Fruit fly (Drosophila melanogaster) whole organism: ENCODE data around the gene Ppt1.

Source experiments
- CG8478 ChIP-seq: fragments of >200 bp; optimal IDR thresholded peaks from 2 replicates; lab custom pipeline; 2018; ENCODE audit warnings: inconsistent platforms
- Dll ChIP-seq: fragments of >200 bp; optimal IDR thresholded peaks from 2 replicates; lab custom pipeline; 2017
- EcR ChIP-seq, 2 experiments: fragments of >200 bp; optimal IDR thresholded peaks; 2 replicates each; lab custom pipeline; 2017; ENCODE audit warnings: missing biosample characterization in 2 of 2, missing genetic modification characterization in 2 of 2, missing genetic modification reagents in 2 of 2
- pan ChIP-seq: fragments of >200 bp; optimal IDR thresholded peaks from 2 replicates; lab custom pipeline; 2017
- psq ChIP-seq: fragments of >200 bp; optimal IDR thresholded peaks from 2 replicates; lab custom pipeline; 2017
- usp ChIP-seq: fragments of >200 bp; optimal IDR thresholded peaks from 2 replicates; lab custom pipeline; 2017; ENCODE audit warnings: missing biosample characterization, missing genetic modification characterization, mixed read lengths

The Ppt1 gene

DNA sequence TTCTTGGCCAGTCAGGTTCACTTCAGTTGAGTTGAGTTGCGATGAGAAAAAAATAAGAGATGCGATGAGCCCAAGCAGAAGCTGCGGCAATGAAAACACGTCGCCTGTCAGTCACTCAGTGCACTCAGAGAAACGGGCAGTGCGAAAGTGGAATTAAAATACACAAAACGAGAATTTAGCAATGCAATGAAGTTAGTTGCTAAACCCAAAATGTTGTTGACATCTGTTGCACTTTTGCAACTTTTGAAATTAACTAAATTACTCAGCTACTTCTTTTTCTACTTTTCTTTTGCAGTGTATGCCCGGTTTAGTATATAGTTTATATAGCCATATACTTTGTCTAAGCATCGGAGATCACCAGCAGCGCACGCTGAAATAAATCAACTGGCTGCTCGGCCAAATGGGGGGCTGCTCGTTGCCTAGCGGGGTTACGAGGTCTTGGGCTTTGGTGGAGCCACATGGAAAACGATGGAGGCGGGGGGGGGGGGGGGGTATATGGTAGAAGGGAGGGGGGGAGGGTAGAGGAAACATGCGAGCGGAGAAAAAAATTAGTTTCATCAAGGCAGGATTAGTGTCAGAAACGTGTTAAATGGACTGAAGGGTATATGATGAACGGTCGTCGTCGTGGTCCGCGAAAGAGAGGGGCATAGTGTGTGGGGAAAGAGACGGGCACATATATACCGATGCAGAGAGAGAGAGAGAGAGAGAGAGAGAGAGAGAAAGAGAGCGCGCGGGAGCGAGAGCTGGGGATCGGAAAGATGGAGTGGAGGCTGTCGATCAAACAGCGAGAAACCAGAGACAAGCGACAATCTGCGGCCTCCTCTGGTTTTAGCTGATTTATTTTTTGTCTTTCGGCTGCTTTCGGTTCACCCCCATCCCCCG is 33.2 kb downstream of the Ppt1 start:
- no peak for TF ChIP-seq EcR (GFP tag; optimal IDR thresholded peaks at IDR 0.05; lab: Kevin White, UChicago)
- no peak for TF ChIP-seq pan (lab: Kevin White, UChicago)
- TF ChIP-seq usp (GFP tag; lab: Kevin White, UChicago) = no peak
- no peak for TF ChIP-seq Dll (lab: Kevin White, UChicago)
- no peak for TF ChIP-seq psq
- no peak for TF ChIP-seq CG8478 (lab: Kevin White, UChicago)

DNA sequence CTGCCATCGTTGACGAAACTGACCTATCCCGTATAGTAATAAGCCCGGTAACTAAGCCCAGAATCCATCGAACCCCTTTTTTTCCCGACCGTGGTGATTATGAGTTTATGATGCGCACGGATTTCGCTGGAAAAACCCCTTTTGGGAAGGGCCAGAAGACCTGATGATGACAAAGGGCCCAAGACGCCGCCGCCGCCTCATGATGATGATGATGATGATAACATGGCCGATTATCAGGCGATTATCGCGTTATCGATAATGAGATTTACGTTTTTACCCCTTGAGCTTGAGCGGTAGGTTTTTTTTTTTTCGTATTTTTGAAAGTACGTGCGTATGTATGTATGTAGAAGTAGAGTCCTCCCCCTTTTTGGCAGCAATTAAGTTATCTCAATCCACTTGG is 34.8 kb downstream of the Ppt1 start:
- no peak for TF ChIP-seq psq
- TF ChIP-seq pan (lab: Kevin White, UChicago) = no peak
- no peak for TF ChIP-seq EcR (GFP tag; optimal IDR thresholded peaks at IDR 0.05; lab: Kevin White, UChicago)
- TF ChIP-seq CG8478 (lab: Kevin White, UChicago) = no peak
- no peak for TF ChIP-seq usp (GFP tag; lab: Kevin White, UChicago)
- TF ChIP-seq Dll (lab: Kevin White, UChicago) = no peak

DNA sequence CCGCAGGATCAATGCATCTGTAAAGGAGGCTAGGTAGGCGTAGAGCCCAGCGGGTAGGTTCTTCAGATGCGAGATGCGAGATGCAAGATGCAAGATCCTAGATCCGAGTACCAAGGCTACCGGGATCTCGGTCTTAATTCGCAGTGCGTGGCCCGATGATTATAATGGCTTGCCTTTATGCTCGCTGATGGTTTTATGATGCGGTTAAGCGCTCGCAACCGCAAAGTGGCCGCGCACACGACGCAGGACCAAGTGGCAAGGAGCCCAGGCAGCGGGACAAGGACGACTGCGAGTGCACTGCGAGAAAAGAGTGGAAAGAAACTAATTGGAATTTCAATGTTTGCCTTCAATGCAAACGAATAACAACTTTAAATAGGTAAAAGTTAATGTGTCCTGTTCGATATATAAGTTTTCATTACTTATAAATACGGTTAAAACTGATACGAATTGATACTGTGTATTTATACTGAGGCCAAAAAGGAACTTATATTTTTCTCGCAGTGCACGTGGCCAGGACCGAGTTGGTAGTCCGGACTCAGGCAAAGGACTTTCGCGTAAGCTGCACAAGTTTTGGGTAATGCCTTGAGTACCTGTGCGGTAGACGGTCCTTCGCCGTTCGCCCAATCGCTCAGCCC is 36.0 kb downstream of the Ppt1 start:
- TF ChIP-seq Dll (lab: Kevin White, UChicago) = no peak
- no peak for TF ChIP-seq psq
- no peak for TF ChIP-seq EcR (GFP tag; optimal IDR thresholded peaks at IDR 0.05; lab: Kevin White, UChicago)

DNA sequence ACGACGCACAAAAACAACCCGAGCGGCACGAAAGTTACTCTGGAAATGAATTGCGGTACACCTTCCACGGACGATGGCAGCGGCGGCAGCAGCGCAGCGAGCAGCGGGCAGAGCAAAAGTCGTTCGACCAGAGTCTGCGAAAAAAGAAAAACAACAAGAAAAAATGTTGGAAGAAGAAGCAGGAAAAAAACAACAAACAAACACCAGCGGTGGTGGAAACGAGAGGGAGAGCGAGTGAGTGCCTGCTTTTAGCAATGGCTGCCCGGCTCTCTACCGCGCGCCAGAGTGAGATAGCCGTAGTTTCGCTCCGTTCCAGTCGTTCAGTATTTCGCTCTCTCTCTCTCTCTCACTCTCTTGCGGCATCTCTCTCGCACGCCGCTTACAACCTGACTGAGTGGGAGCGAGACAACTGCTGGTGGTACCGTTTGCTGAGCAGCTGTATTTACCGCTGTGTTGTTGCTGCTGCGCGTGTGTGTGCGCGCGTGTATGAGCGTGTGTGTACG is 39.3 kb downstream of the Ppt1 start, which contains the start of gene oc:
TSS of gene oc (minus strand) at position 51 of the 503 bp plus-strand sequence.
- TF ChIP-seq Dll (lab: Kevin White, UChicago) (peak; percentile 7), psq (no peak), usp (GFP tag; lab: Kevin White, UChicago) (no peak), pan (lab: Kevin White, UChicago) (no peak), EcR (GFP tag; optimal IDR thresholded peaks at IDR 0.05; lab: Kevin White, UChicago) (no peak), CG8478 (lab: Kevin White, UChicago) (peak; percentile 100)

DNA sequence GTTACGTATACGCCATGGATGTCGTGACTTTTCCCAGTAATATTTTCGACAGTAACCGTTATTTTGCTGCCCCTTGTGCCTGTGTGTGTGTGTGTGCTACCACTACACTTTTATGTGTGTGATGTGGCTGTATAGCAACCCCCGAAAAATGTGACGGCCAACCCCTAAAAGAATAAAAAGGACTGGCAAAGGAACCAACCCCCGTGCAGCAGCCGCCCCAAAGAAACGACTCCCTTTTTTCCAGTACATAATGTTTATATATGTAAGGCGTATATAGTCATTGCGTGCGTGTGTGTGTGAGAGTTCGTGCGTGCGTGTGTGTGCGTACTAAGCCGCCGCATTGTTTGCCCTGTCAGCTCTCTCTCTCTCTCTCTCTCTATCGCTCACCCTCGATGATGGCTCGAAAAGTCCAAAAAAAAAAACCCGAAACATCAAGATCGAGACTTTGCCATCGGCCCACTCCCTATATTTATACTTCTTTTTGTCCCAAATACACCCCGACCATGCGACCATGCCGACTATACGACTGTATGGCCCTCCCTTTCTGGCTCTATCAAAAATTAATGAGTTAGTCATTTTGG is 49.3 kb downstream of the Ppt1 start:
- TF ChIP-seq EcR (GFP tag; optimal IDR thresholded peaks at IDR 0.05; lab: Kevin White, UChicago) (no peak), usp (GFP tag; lab: Kevin White, UChicago) (no peak), CG8478 (lab: Kevin White, UChicago) (no peak), Dll (lab: Kevin White, UChicago) (no peak), pan (lab: Kevin White, UChicago) (no peak), psq (no peak)
